Worm (Caenorhabditis elegans) whole organism, late embryonic: ENCODE data around the gene knl-3.

Experiments used
- C08G9.2 ChIP-seq: sonication (generic microtip); optimal IDR thresholded peaks from 2 replicates; lab custom pipeline; 2016; ENCODE audit warnings: mild to moderate bottlenecking, missing genetic modification characterization, moderate library complexity, missing compliant biosample characterization
- F13H6.1 ChIP-seq: sonication (generic microtip); optimal IDR thresholded peaks from 2 replicates; lab custom pipeline; 2016; ENCODE audit warnings: missing genetic modification characterization, missing compliant biosample characterization
- Y22D7AL.16 ChIP-seq: sonication (generic microtip); optimal IDR thresholded peaks from 2 replicates; lab custom pipeline; 2016; ENCODE audit warnings: missing genetic modification characterization, missing compliant biosample characterization
- ahr-1 ChIP-seq: sonication (generic microtip); optimal IDR thresholded peaks from 2 replicates; lab custom pipeline; 2016; ENCODE audit warnings: missing genetic modification characterization, missing compliant biosample characterization
- ceh-18 ChIP-seq: sonication (generic microtip); optimal IDR thresholded peaks from 2 replicates; lab custom pipeline; 2016; ENCODE audit warnings: missing genetic modification characterization, missing compliant biosample characterization
- ceh-19 ChIP-seq: fragments of 200-800 bp; sonication (Bioruptor generic); optimal IDR thresholded peaks from 2 replicates; lab custom pipeline; 2018; ENCODE audit warnings: mild to moderate bottlenecking, missing genetic modification characterization, missing compliant biosample characterization
- ceh-2 ChIP-seq: sonication (generic microtip); optimal IDR thresholded peaks from 2 replicates; lab custom pipeline; 2016; ENCODE audit warnings: missing genotype, missing genetic modification characterization, missing compliant biosample characterization
- ceh-31 ChIP-seq: sonication (generic microtip); optimal IDR thresholded peaks from 2 replicates; lab custom pipeline; 2016; ENCODE audit warnings: missing genetic modification characterization, missing compliant biosample characterization
- ceh-48 ChIP-seq: sonication (generic microtip); optimal IDR thresholded peaks from 2 replicates; lab custom pipeline; 2016; ENCODE audit warnings: missing genetic modification characterization, inconsistent platforms, missing compliant biosample characterization
- ceh-6 ChIP-seq: fragments of 200-800 bp; sonication (Bioruptor generic); optimal IDR thresholded peaks from 2 replicates; lab custom pipeline; 2018; ENCODE audit warnings: mild to moderate bottlenecking, missing genetic modification characterization, missing compliant biosample characterization
- ceh-9 ChIP-seq: sonication (generic microtip); optimal IDR thresholded peaks from 2 replicates; lab custom pipeline; 2016; ENCODE audit warnings: mild to moderate bottlenecking, missing genetic modification characterization, inconsistent platforms, missing compliant biosample characterization
- che-1 ChIP-seq: sonication (generic microtip); optimal IDR thresholded peaks from 2 replicates; lab custom pipeline; 2016; ENCODE audit warnings: mild to moderate bottlenecking, missing genetic modification characterization, missing compliant biosample characterization
- dmd-4 ChIP-seq: sonication (generic microtip); optimal IDR thresholded peaks from 2 replicates; lab custom pipeline; 2016; ENCODE audit warnings: borderline replicate concordance, missing genetic modification characterization, missing compliant biosample characterization
- elt-2 ChIP-seq: sonication (generic microtip); optimal IDR thresholded peaks from 2 replicates; lab custom pipeline; 2016; ENCODE audit warnings: missing genetic modification reagents, missing genetic modification characterization, missing compliant biosample characterization
- elt-4 ChIP-seq: sonication (generic microtip); optimal IDR thresholded peaks from 2 replicates; lab custom pipeline; 2016; ENCODE audit warnings: missing genetic modification characterization, missing compliant biosample characterization
- fkh-10 ChIP-seq: fragments of 150-350 bp; optimal IDR thresholded peaks from 2 replicates; lab custom pipeline; 2014; ENCODE audit warnings: missing biosample characterization, missing genetic modification reagents, missing genetic modification characterization
- fkh-6 ChIP-seq: sonication (generic microtip); optimal IDR thresholded peaks from 2 replicates; lab custom pipeline; 2016; ENCODE audit warnings: missing genetic modification characterization, missing compliant biosample characterization
- hlh-13 ChIP-seq: fragments of 200-800 bp; sonication (Bioruptor generic); optimal IDR thresholded peaks from 2 replicates; lab custom pipeline; 2018; ENCODE audit warnings: mild to moderate bottlenecking, missing genetic modification characterization, missing compliant biosample characterization
- hlh-15 ChIP-seq: sonication (generic microtip); optimal IDR thresholded peaks from 2 replicates; lab custom pipeline; 2016; ENCODE audit warnings: missing genetic modification characterization, missing compliant biosample characterization
- hlh-30 ChIP-seq: sonication (generic microtip); optimal IDR thresholded peaks from 2 replicates; lab custom pipeline; 2017; ENCODE audit warnings: antibody characterized with exemption, missing genetic modification characterization, missing compliant biosample characterization; ENCODE audit not compliant: insufficient read depth
- hlh-8 ChIP-seq: sonication (generic microtip); optimal IDR thresholded peaks from 2 replicates; lab custom pipeline; 2016; ENCODE audit warnings: missing genotype, missing genetic modification characterization, missing compliant biosample characterization
- lin-11 ChIP-seq: fragments of 200-800 bp; sonication (Bioruptor generic); optimal IDR thresholded peaks from 2 replicates; lab custom pipeline; 2018; ENCODE audit warnings: mild to moderate bottlenecking, missing genetic modification characterization, missing compliant biosample characterization
- nhr-11 ChIP-seq: fragments of 150-350 bp; optimal IDR thresholded peaks from 2 replicates; lab custom pipeline; 2014; ENCODE audit warnings: missing biosample characterization, missing genetic modification characterization
- nhr-232 ChIP-seq: sonication (generic microtip); optimal IDR thresholded peaks from 2 replicates; lab custom pipeline; 2016; ENCODE audit warnings: missing genetic modification characterization, missing compliant biosample characterization
- npax-4 ChIP-seq: sonication (generic microtip); optimal IDR thresholded peaks from 2 replicates; lab custom pipeline; 2016; ENCODE audit warnings: missing genetic modification characterization, missing compliant biosample characterization
- odd-2 ChIP-seq: sonication (generic microtip); optimal IDR thresholded peaks from 2 replicates; lab custom pipeline; 2017; ENCODE audit warnings: antibody characterized with exemption, mild to moderate bottlenecking, missing genetic modification characterization, missing compliant biosample characterization
- pat-9 ChIP-seq: fragments of 200-800 bp; sonication (Bioruptor generic); optimal IDR thresholded peaks from 2 replicates; lab custom pipeline; 2018; ENCODE audit warnings: mild to moderate bottlenecking, missing genetic modification characterization, moderate library complexity, missing compliant biosample characterization
- pax-1 ChIP-seq: fragments of 150-350 bp; optimal IDR thresholded peaks from 2 replicates; lab custom pipeline; 2014; ENCODE audit warnings: missing biosample characterization, missing genetic modification characterization
- pha-4 ChIP-seq: fragments of 150-350 bp; optimal IDR thresholded peaks from 2 replicates; lab custom pipeline; 2018; ENCODE audit warnings: missing biosample characterization, missing genetic modification reagents, missing genetic modification characterization
- ref-2 ChIP-seq: sonication (generic microtip); optimal IDR thresholded peaks from 2 replicates; lab custom pipeline; 2016; ENCODE audit warnings: missing genetic modification characterization, missing compliant biosample characterization
- rnt-1 ChIP-seq: sonication (generic microtip); optimal IDR thresholded peaks from 2 replicates; lab custom pipeline; 2016; ENCODE audit warnings: missing genetic modification characterization, missing compliant biosample characterization
- sdc-2 ChIP-seq: sonication (generic microtip); optimal IDR thresholded peaks from 2 replicates; lab custom pipeline; 2016; ENCODE audit warnings: missing genotype, missing genetic modification characterization, missing compliant biosample characterization
- sox-4 ChIP-seq: sonication (generic microtip); optimal IDR thresholded peaks from 2 replicates; lab custom pipeline; 2017; ENCODE audit warnings: mild to moderate bottlenecking, missing genetic modification characterization, inconsistent platforms, missing compliant biosample characterization
- syd-9 ChIP-seq: sonication (generic microtip); optimal IDR thresholded peaks from 2 replicates; lab custom pipeline; 2016; ENCODE audit warnings: mild to moderate bottlenecking, missing genetic modification characterization, moderate library complexity, missing compliant biosample characterization
- tbx-2 ChIP-seq: sonication (generic microtip); optimal IDR thresholded peaks from 2 replicates; lab custom pipeline; 2016; ENCODE audit warnings: missing genetic modification characterization, missing compliant biosample characterization
- tbx-7 ChIP-seq: sonication (generic microtip); optimal IDR thresholded peaks from 2 replicates; lab custom pipeline; 2016; ENCODE audit warnings: missing genotype, missing genetic modification characterization, missing compliant biosample characterization
- unc-55 ChIP-seq: sonication (generic microtip); optimal IDR thresholded peaks from 2 replicates; lab custom pipeline; 2017; ENCODE audit warnings: missing biosample characterization, missing genetic modification reagents, missing genetic modification characterization
- unc-86 ChIP-seq: sonication (generic microtip); optimal IDR thresholded peaks from 2 replicates; lab custom pipeline; 2016; ENCODE audit warnings: missing genetic modification characterization, missing compliant biosample characterization

The knl-3 gene

DNA sequence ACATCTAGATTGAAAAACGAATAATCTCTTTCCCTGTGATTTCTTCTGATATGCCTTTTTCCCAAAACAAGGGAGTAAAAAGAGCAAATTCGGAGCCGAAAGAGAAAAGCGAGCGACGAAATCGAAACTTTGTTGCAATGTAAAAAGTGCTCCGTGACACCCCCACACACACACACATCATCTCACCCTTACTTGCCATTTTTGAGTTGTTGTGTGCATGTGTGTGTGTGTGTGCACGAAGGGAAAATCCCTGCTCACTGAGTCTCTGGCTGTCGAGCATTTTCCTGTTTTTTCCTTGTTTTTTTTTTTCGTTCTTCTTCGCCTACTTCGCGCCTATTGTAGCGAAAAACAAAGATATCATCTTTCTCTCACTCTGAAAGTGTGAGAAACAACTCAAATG, 18.0 kb downstream of the knl-3 start:
- TF ChIP-seq C08G9.2 (tag; lab: Kevin White, UChicago) (no peak), che-1 (tag; lab: Kevin White, UChicago) (no peak), sox-4 (no peak), nhr-11 (tag; lab: Kevin White, UChicago) (no peak), tbx-2 (tag; lab: Kevin White, UChicago) (no peak), ceh-19 (GFP tag; lab: Kevin White, UChicago) (no peak), ceh-6 (GFP tag; lab: Kevin White, UChicago) (no peak), fkh-10 (GFP tag; lab: Kevin White, UChicago) (no peak), ceh-31 (no peak), rnt-1 (tag; lab: Kevin White, UChicago) (no peak), pha-4 (tag; lab: Kevin White, UChicago) (no peak), hlh-15 (tag; lab: Kevin White, UChicago) (no peak), npax-4 (tag; lab: Kevin White, UChicago) (no peak), elt-2 (tag; lab: Kevin White, UChicago) (no peak), odd-2 (tag; lab: Kevin White, UChicago) (no peak), ceh-9 (no peak), ceh-48 (tag; lab: Kevin White, UChicago) (no peak), lin-11 (tag; lab: Kevin White, UChicago) (no peak)

DNA sequence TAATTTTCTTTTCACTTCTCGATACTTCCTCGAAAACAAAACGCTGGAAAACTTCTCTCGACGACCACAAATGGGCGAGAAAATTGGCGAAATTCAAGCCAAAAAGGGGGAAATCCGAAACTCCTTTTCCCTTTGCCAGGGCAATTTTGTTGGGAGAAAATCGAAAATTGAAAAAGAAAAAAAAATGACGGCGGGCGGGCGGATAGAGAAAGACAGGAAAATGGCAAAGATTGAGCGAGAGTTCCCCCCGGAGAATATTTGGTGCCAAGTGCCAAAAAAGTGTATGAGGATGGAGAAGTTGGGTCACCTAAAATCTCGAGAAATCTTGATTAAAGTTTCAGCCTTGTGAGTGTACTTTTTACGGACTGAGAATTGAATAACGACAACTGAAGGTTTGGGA, 19.3 kb downstream of the knl-3 start:
- TF ChIP-seq ahr-1 (tag; lab: Kevin White, UChicago) (no peak), tbx-7 (tag; lab: Kevin White, UChicago) (no peak), hlh-13 (GFP tag; lab: Kevin White, UChicago) (no peak)

DNA sequence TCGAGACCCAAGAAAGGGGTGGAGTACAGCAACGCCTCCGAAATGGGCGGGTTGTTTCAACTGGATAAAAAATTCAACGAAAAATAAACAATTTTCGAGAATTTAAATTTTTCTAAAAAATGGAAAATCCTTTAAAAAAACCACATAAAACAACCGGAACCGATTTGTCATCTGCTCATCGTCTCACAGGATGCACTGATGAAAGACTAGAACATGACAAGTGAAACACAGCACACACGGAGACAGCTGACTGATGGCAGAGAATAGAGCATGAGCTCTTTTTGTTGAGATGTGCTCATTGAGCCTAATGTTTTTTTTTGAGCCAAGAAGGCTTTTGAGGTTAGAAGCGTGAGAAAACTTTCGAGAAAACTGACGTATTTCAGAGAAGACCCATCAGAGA, 21.0 kb downstream of the knl-3 start:
- TF ChIP-seq fkh-6 (tag; lab: Kevin White, UChicago): no peak
- TF ChIP-seq unc-55: peak; percentile 60
- no peak for TF ChIP-seq pha-4 (tag; lab: Kevin White, UChicago)
- TF ChIP-seq ceh-2: no peak
- TF ChIP-seq sdc-2 (tag; lab: Kevin White, UChicago): no peak
- TF ChIP-seq rnt-1 (tag; lab: Kevin White, UChicago): no peak
- no peak for TF ChIP-seq ceh-31
- TF ChIP-seq hlh-30 (tag; lab: Kevin White, UChicago): no peak

DNA sequence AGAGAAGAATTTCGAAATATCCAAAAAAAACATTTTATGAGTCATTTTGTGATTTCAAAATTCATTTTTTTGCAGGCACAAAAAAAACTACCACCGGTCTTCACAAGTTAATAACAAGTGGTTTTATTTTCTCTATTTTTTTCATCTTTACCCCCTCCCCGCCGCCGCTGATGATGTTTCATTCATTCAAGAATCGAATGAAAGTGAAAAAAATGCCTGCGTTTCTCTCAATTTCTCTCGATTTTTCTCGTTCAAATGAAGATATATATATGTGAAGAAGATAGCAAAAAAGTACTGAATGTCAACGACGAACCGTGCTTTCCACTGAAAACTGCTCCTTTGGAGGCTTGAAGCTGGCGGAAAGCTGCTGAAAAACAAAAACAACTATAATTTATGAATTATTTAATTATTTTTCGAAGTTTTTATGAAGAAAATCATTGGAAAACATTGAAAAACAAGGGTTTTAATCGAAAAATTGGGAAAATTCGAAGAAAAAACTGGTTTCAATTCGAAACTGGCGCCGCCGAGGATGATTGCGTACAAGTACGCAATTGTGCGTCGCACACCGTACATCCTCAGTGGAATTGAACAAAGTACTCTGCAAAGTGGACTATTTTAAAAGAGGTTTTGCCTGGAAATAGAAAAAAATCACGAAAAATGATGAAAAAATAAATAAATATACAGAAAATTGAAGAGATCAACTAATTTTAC, 23.7 kb downstream of the knl-3 start, which contains the start of gene zig-11:
Gene zig-11, minus strand, starts transcription at position 373 of the 711 bp plus-strand sequence.
- no peak for TF ChIP-seq syd-9 (tag; lab: Kevin White, UChicago)
- TF ChIP-seq, all 69 proteins: peak for 0

DNA sequence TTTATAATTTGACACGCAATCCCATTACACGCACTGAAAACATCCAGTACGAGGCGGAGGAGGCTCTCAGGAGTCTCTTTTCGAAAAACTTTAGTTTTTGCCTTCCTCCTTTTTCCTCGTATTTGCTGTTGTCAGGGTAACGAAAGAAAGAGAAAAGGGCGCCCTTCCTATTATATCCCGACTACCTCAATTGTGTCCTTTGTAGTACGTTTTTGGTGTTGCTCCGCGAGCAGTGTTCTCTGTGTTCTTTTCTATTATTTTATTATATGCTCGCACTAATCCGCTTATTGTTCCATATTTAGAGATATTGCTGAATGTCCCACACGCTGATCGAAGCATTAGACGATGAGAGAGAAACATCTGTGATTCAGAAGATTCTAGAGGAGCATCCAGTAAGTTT, 26.5 kb downstream of the knl-3 start, which contains the start of gene nphp-2:
Gene nphp-2, plus strand, starts transcription at position 301 of the 400 bp plus-strand sequence.
- TF ChIP-seq syd-9 (tag; lab: Kevin White, UChicago): no peak
- TF ChIP-seq lin-11 (tag; lab: Kevin White, UChicago): no peak
- no peak for TF ChIP-seq ceh-18 (tag; lab: Kevin White, UChicago)
- TF ChIP-seq F13H6.1 (tag; lab: Kevin White, UChicago): no peak
- no peak for TF ChIP-seq unc-55
- no peak for TF ChIP-seq dmd-4 (tag; lab: Kevin White, UChicago)
- TF ChIP-seq hlh-8 (tag; lab: Kevin White, UChicago): no peak
- no peak for TF ChIP-seq nhr-232 (tag; lab: Kevin White, UChicago)
- no peak for TF ChIP-seq Y22D7AL.16 (tag; lab: Kevin White, UChicago)
- no peak for TF ChIP-seq unc-86 (tag; lab: Kevin White, UChicago)
- TF ChIP-seq ref-2: no peak
- TF ChIP-seq pat-9 (tag; lab: Kevin White, UChicago): no peak
- TF ChIP-seq ceh-2: no peak
- TF ChIP-seq pax-1 (tag; lab: Kevin White, UChicago): no peak
- TF ChIP-seq odd-2 (tag; lab: Kevin White, UChicago): no peak
- TF ChIP-seq elt-4: no peak
